Fruit fly (Drosophila melanogaster) whole organism, embryonic: ENCODE data around the gene Mgat4a.

Experiments used
- Atf3 ChIP-seq: fragments of 200-800 bp; sonication (Bioruptor generic); optimal IDR thresholded peaks from 3 replicates; lab custom pipeline; 2016; ENCODE audit warnings: missing biosample characterization, missing genetic modification characterization
- Awh ChIP-seq: fragments of 200-800 bp; sonication (Bioruptor generic); IDR thresholded peaks from 2 replicates; pipeline ENCODE4, ENCODE4 v1.3.6; 2022; ENCODE audit warnings: missing biosample characterization, missing genetic modification characterization
- Bteb2 ChIP-seq: fragments of 200-800 bp; sonication (Bioruptor generic); optimal IDR thresholded peaks from 2 replicates; lab custom pipeline; 2016; ENCODE audit warnings: missing biosample characterization, missing genetic modification characterization
- CG11085 ChIP-seq: fragments of 200-800 bp; sonication (Bioruptor generic); IDR thresholded peaks from 2 replicates; pipeline ENCODE4 v1.3.6; 2022; ENCODE audit warnings: missing biosample characterization, missing genetic modification characterization
- CG11723 ChIP-seq: fragments of 200-800 bp; sonication (Bioruptor generic); optimal IDR thresholded peaks from 2 replicates; lab custom pipeline; 2017; ENCODE audit warnings: missing biosample characterization, mild to moderate bottlenecking, missing genetic modification characterization
- CG12104 ChIP-seq: fragments of 200-800 bp; sonication (Bioruptor generic); optimal IDR thresholded peaks from 3 replicates; lab custom pipeline; 2016; ENCODE audit warnings: missing biosample characterization, missing genetic modification characterization
- CG12391 ChIP-seq: fragments of 200-800 bp; sonication (Bioruptor generic); optimal IDR thresholded peaks from 3 replicates; lab custom pipeline; 2018; ENCODE audit warnings: missing biosample characterization, mild to moderate bottlenecking, missing genetic modification characterization, moderate library complexity
- CG13287 ChIP-seq: fragments of 200-800 bp; sonication (Bioruptor generic); IDR thresholded peaks from 2 replicates; pipeline ENCODE4 v1.3.6; 2022; ENCODE audit warnings: missing biosample characterization, missing genetic modification characterization; ENCODE audit not compliant: partially characterized antibody
- CG17186 ChIP-seq: fragments of 200-800 bp; sonication (Bioruptor generic); optimal IDR thresholded peaks from 3 replicates; lab custom pipeline; 2017; ENCODE audit warnings: missing biosample characterization, missing genetic modification reagents, missing genetic modification characterization
- CG1792 ChIP-seq: fragments of 200-800 bp; sonication (Bioruptor generic); optimal IDR thresholded peaks from 2 replicates; lab custom pipeline; 2016; ENCODE audit warnings: missing biosample characterization, missing genetic modification characterization
- CG2116 ChIP-seq: fragments of 200-800 bp; sonication (Bioruptor generic); optimal IDR thresholded peaks from 3 replicates; lab custom pipeline; 2018; ENCODE audit warnings: missing biosample characterization, mild to moderate bottlenecking, missing genetic modification characterization
- CG2678 ChIP-seq: fragments of 200-800 bp; sonication (Bioruptor generic); optimal IDR thresholded peaks from 3 replicates; lab custom pipeline; 2019; ENCODE audit warnings: missing biosample characterization, mild to moderate bottlenecking, missing genetic modification characterization, moderate library complexity
- CG2712 ChIP-seq: fragments of 200-800 bp; optimal IDR thresholded peaks from 3 replicates; lab custom pipeline; 2019; ENCODE audit warnings: missing biosample characterization, mild to moderate bottlenecking, missing genetic modification characterization, moderate library complexity
- CG33213 ChIP-seq: fragments of 200-800 bp; sonication (Bioruptor generic); optimal IDR thresholded peaks from 3 replicates; lab custom pipeline; 2016; ENCODE audit warnings: missing biosample characterization, missing genetic modification characterization
- CG3407 ChIP-seq: fragments of 200-800 bp; sonication (Bioruptor generic); optimal IDR thresholded peaks from 2 replicates; lab custom pipeline; 2018; ENCODE audit warnings: missing biosample characterization, mild to moderate bottlenecking, missing genetic modification characterization
- CG43689 ChIP-seq: fragments of 200-800 bp; sonication (Bioruptor generic); IDR thresholded peaks from 2 replicates; pipeline ENCODE4 v1.3.6; 2022; ENCODE audit warnings: missing biosample characterization, missing genetic modification characterization
- CG6689 ChIP-seq: fragments of 200-800 bp; sonication (Bioruptor generic); IDR thresholded peaks from 2 replicates; pipeline ENCODE4 v1.3.6; 2022; ENCODE audit warnings: missing biosample characterization, missing genetic modification characterization
- CG8478 ChIP-seq: fragments of >200 bp; optimal IDR thresholded peaks from 2 replicates; lab custom pipeline; 2018
- CG9932 ChIP-seq: fragments of 200-800 bp; sonication (Bioruptor generic); IDR thresholded peaks from 2 replicates; pipeline ENCODE4 v1.3.6; 2022; ENCODE audit warnings: missing biosample characterization, missing genetic modification characterization
- CTCF ChIP-seq: fragments of 200-800 bp; sonication (Bioruptor generic); optimal IDR thresholded peaks from 2 replicates; lab custom pipeline; 2017; ENCODE audit warnings: missing biosample characterization, mild to moderate bottlenecking, missing genetic modification characterization, moderate library complexity
- Doc2 ChIP-seq: fragments of 200-800 bp; sonication (Bioruptor generic); IDR thresholded peaks from 2 replicates; pipeline ENCODE4 v1.3.6; 2022; ENCODE audit warnings: missing biosample characterization, missing genetic modification characterization
- Dref ChIP-seq: fragments of 200-800 bp; sonication (Bioruptor generic); IDR thresholded peaks from 2 replicates; pipeline ENCODE4 v1.3.6; 2022; ENCODE audit warnings: missing biosample characterization, missing genetic modification characterization
- HLH4C ChIP-seq: fragments of 200-800 bp; sonication (Bioruptor generic); IDR thresholded peaks from 3 replicates; pipeline ENCODE4 v1.3.6; 2022; ENCODE audit warnings: missing biosample characterization, missing genetic modification characterization; ENCODE audit not compliant: partially characterized antibody
- NfI ChIP-seq: fragments of 200-800 bp; sonication (Bioruptor generic); optimal IDR thresholded peaks from 3 replicates; lab custom pipeline; 2018; ENCODE audit warnings: missing biosample characterization, mild to moderate bottlenecking, missing genetic modification characterization, moderate library complexity
- PHDP ChIP-seq: fragments of 200-800 bp; sonication (Bioruptor generic); optimal IDR thresholded peaks from 3 replicates; lab custom pipeline; 2018; ENCODE audit warnings: missing biosample characterization, mild to moderate bottlenecking, missing genetic modification characterization, moderate library complexity
- Pdp1 ChIP-seq, 2 experiments: fragments of 200-800 bp; sonication (Bioruptor generic); optimal IDR thresholded peaks; 3 replicates each; lab custom pipeline; 2016; ENCODE audit warnings: missing biosample characterization in 2 of 2, missing genetic modification characterization in 2 of 2, mild to moderate bottlenecking in 1 of 2, moderate library complexity in 1 of 2
- Ravus ChIP-seq: fragments of 200-800 bp; sonication (Bioruptor generic); IDR thresholded peaks from 2 replicates; pipeline ENCODE4 v1.3.6; 2022; ENCODE audit warnings: missing biosample characterization, missing genetic modification characterization
- Sox102F ChIP-seq: fragments of 200-800 bp; sonication (Bioruptor generic); optimal IDR thresholded peaks from 2 replicates; lab custom pipeline; 2018; ENCODE audit warnings: missing biosample characterization, mild to moderate bottlenecking, missing genetic modification characterization, moderate library complexity
- TFAM ChIP-seq: fragments of 200-800 bp; sonication (Bioruptor generic); optimal IDR thresholded peaks from 2 replicates; lab custom pipeline; 2017; ENCODE audit warnings: missing biosample characterization, missing genetic modification characterization, inconsistent platforms
- ato ChIP-seq: fragments of 200-800 bp; sonication (Bioruptor generic); IDR thresholded peaks from 2 replicates; pipeline ENCODE4 v1.3.6; 2022; ENCODE audit warnings: missing biosample characterization, missing genetic modification characterization; ENCODE audit not compliant: partially characterized antibody
- az2 ChIP-seq: fragments of 200-800 bp; sonication (Bioruptor generic); optimal IDR thresholded peaks from 3 replicates; lab custom pipeline; 2016; ENCODE audit warnings: missing biosample characterization, missing genetic modification characterization
- bsh ChIP-seq, 2 experiments: fragments of 200-800 bp; sonication (Bioruptor generic); optimal IDR thresholded peaks; 2 replicates each; lab custom pipeline; 2017 to 2018; ENCODE audit warnings: mild to moderate bottlenecking in 2 of 2, missing biosample characterization in 2 of 2, missing genetic modification characterization in 2 of 2, moderate library complexity in 1 of 2
- cato ChIP-seq: fragments of 200-800 bp; sonication (Bioruptor generic); optimal IDR thresholded peaks from 2 replicates; lab custom pipeline; 2016; ENCODE audit warnings: missing biosample characterization, missing genetic modification characterization, borderline replicate concordance
- caup ChIP-seq: fragments of 200-800 bp; sonication (Bioruptor generic); optimal IDR thresholded peaks from 3 replicates; lab custom pipeline; 2017; ENCODE audit warnings: missing biosample characterization, mild to moderate bottlenecking, missing genetic modification characterization, moderate library complexity; ENCODE audit not compliant: severe bottlenecking
- ci ChIP-seq: fragments of 200-800 bp; sonication (Bioruptor generic); IDR thresholded peaks from 3 replicates; pipeline ENCODE4 v1.3.6; 2022; ENCODE audit warnings: missing biosample characterization, missing genetic modification characterization
- crol ChIP-seq: fragments of 200-800 bp; sonication (Bioruptor generic); IDR thresholded peaks from 2 replicates; pipeline ENCODE4 v1.3.6; 2022; ENCODE audit warnings: missing biosample characterization, missing genetic modification characterization
- crp ChIP-seq, 2 experiments: fragments of 200-800 bp; sonication (Bioruptor generic); optimal IDR thresholded peaks; 2 replicates in 1 of 2; 3 replicates in 1 of 2; lab custom pipeline; 2017; ENCODE audit warnings: missing biosample characterization in 2 of 2, missing genetic modification characterization in 2 of 2, mild to moderate bottlenecking in 1 of 2, moderate library complexity in 1 of 2
- hbn ChIP-seq: fragments of 200-800 bp; sonication (Bioruptor generic); IDR thresholded peaks from 2 replicates; pipeline ENCODE4 v1.3.6; 2022; ENCODE audit warnings: missing biosample characterization, missing genetic modification characterization; ENCODE audit not compliant: partially characterized antibody
- klu ChIP-seq: fragments of 200-800 bp; sonication (Bioruptor generic); IDR thresholded peaks from 2 replicates; pipeline ENCODE4 v1.3.6; 2022; ENCODE audit warnings: missing biosample characterization, missing genetic modification characterization
- kni ChIP-seq: fragments of 200-800 bp; sonication (Bioruptor generic); optimal IDR thresholded peaks from 3 replicates; lab custom pipeline; 2017; ENCODE audit warnings: mild to moderate bottlenecking, missing biosample characterization, missing genetic modification reagents, missing genetic modification characterization
- mirr ChIP-seq: fragments of 200-800 bp; sonication (Bioruptor generic); optimal IDR thresholded peaks from 3 replicates; lab custom pipeline; 2018; ENCODE audit warnings: missing biosample characterization, mild to moderate bottlenecking, missing genetic modification characterization
- mld ChIP-seq: fragments of 200-800 bp; sonication (Bioruptor generic); IDR thresholded peaks from 3 replicates; pipeline ENCODE4 v1.3.6; 2022; ENCODE audit warnings: missing biosample characterization, missing genetic modification characterization; ENCODE audit not compliant: partially characterized antibody
- p53 ChIP-seq: fragments of 200-800 bp; sonication (Bioruptor generic); optimal IDR thresholded peaks from 2 replicates; lab custom pipeline; 2016; ENCODE audit warnings: missing biosample characterization, missing genetic modification characterization
- pita ChIP-seq: fragments of 200-800 bp; sonication (Bioruptor generic); optimal IDR thresholded peaks from 2 replicates; lab custom pipeline; 2017; ENCODE audit warnings: missing biosample characterization, mild to moderate bottlenecking, missing genetic modification characterization
- prd ChIP-seq, 3 experiments: fragments of >200 bp in 2 of 3; fragments of 200-800 bp in 1 of 3; sonication (Bioruptor generic) in 1 of 3; optimal IDR thresholded peaks in 2 of 3; IDR thresholded peaks in 1 of 3; 2 replicates in 2 of 3; 3 replicates in 1 of 3; pipeline versions ENCODE4 v1.3.6 to Lab custom; 2017 to 2022; ENCODE audit warnings: missing biosample characterization in 1 of 3, missing genetic modification characterization in 1 of 3
- sna ChIP-seq: fragments of 200-800 bp; sonication (Bioruptor generic); IDR thresholded peaks from 2 replicates; pipeline ENCODE4 v1.3.6; 2022; ENCODE audit warnings: missing biosample characterization, missing genetic modification characterization; ENCODE audit not compliant: partially characterized antibody
- wdn ChIP-seq: fragments of 200-800 bp; sonication (Bioruptor generic); IDR thresholded peaks from 2 replicates; pipeline ENCODE4 v1.3.6; 2022; ENCODE audit warnings: missing biosample characterization, missing genetic modification characterization
- zfh2 ChIP-seq: fragments of 200-800 bp; sonication (Bioruptor generic); optimal IDR thresholded peaks from 2 replicates; lab custom pipeline; 2016; ENCODE audit warnings: missing biosample characterization, missing genetic modification characterization

Mgat4a gene

dm6 chr3L:14756724-14757463 is 4.9 kb upstream of the Mgat4a start (continued):
- TF ChIP-seq CG13287 (GFP tag; lab: Robert Waterston, UW) (0 out of 2 replicates have a peak, but pooled peaks have one; percentile 6), TFAM (GFP tag; lab: Kevin White, UChicago) (peak; percentile 2), PHDP (tag; lab: Kevin White, UChicago) (peak; percentile 84), CG17186 (peak; percentile 50), Doc2 (GFP tag; lab: Robert Waterston, UW) (no peak; the same call in none of the 2 replicates), CG2678 (tag; lab: Kevin White, UChicago) (peak; percentile 90), zfh2 (GFP tag; lab: Kevin White, UChicago) (peak; percentile 94), CG2712 (tag; lab: Kevin White, UChicago) (peak; percentile 80), az2 (GFP tag; lab: Kevin White, UChicago) (peak; percentile 90), hbn (no peak), CG43689 (peak; percentile 85), klu (GFP tag; lab: Robert Waterston, UW) (peak; percentile 84), NfI (peak; percentile 90), CG33213 (GFP tag; lab: Kevin White, UChicago) (peak; percentile 80), wdn (GFP tag; lab: Robert Waterston, UW) (peak; percentile 89), CG12104 (peak; percentile 81), Sox102F (GFP tag; lab: Kevin White, UChicago) (peak; percentile 90), CG3407 (GFP tag; lab: Kevin White, UChicago) (peak; percentile 79), CG12391 (tag; lab: Kevin White, UChicago) (peak; percentile 81), cato (peak; percentile 67), sna (GFP tag; lab: Robert Waterston, UW) (peak; percentile 12; the same call in 1 of the 2 replicates), ato (GFP tag; lab: Robert Waterston, UW) (no peak), crp (GFP tag; optimal IDR thresholded peaks at IDR 0.05; lab: Kevin White, UChicago) (peak in 1 of 2 experiments; percentile 50), CG11723 (GFP tag; lab: Kevin White, UChicago) (peak; percentile 82), CG8478 (peak; percentile 35), pita (no peak), HLH4C (GFP tag; lab: Robert Waterston, UW) (no peak), CG2116 (GFP tag; lab: Kevin White, UChicago) (peak; percentile 61), Awh (GFP tag; lab: Robert Waterston, UW) (peak; percentile 85), CTCF (peak; percentile 27), CG11085 (GFP tag; lab: Robert Waterston, UW) (peak; percentile 87), crol (GFP tag; lab: Robert Waterston, UW) (peak; percentile 70), Pdp1 (GFP tag; optimal IDR thresholded peaks at IDR 0.05; lab: Kevin White, UChicago) (peak; percentile 90 to 95), Bteb2 (peak; percentile 84), mirr (GFP tag; lab: Kevin White, UChicago) (peak; percentile 71), bsh (GFP tag; optimal IDR thresholded peaks at IDR 0.05; lab: Kevin White, UChicago) (peak; percentile 60 to 80), CG9932 (GFP tag; lab: Robert Waterston, UW) (peak; percentile 95), p53 (GFP tag; lab: Kevin White, UChicago) (peak; percentile 82), caup (peak; percentile 93), CG1792 (GFP tag; lab: Kevin White, UChicago) (peak; percentile 87), mld (GFP tag; lab: Robert Waterston, UW) (no peak), kni (GFP tag; lab: Kevin White, UChicago) (peak; percentile 68), ci (peak; percentile 96), Atf3 (GFP tag; lab: Kevin White, UChicago) (peak; percentile 83), prd (optimal IDR thresholded peaks at IDR 0.05; lab: Kevin White, UChicago) (no peak), prd (GFP tag; IDR thresholded peaks at IDR 0.05; lab: Robert Waterston, UW) (peak; percentile 92), CG6689 (GFP tag; lab: Robert Waterston, UW) (peak; percentile 87), Dref (GFP tag; lab: Robert Waterston, UW) (no peak), Ravus (GFP tag; lab: Robert Waterston, UW) (peak; percentile 60)
